Worm (Caenorhabditis elegans): Measurements from ENCODE around the gene T11F9.7.

The T11F9.7 gene

ce11 chrV:11508773-11509172 is 33.0 kb downstream of the T11F9.7 start, which contains the start of gene ttll-5:
Gene ttll-5 (plus strand): TSS chrV:11509060.
- TF ChIP-seq mml-1 (tag; optimal IDR thresholded peaks at IDR 0.05) (no peak), aly-2 (tag; optimal IDR thresholded peaks at IDR 0.05) (no peak), nhr-25 (tag; optimal IDR thresholded peaks at IDR 0.05) (peak; percentile 83), pha-4 (tag; optimal IDR thresholded peaks at IDR 0.05) (no peak), sea-2 (GFP tag; optimal IDR thresholded peaks at IDR 0.05) (no peak), skn-1 (tag; optimal IDR thresholded peaks at IDR 0.05) (no peak), zag-1 (tag; optimal IDR thresholded peaks at IDR 0.05) (no peak)

DNA sequence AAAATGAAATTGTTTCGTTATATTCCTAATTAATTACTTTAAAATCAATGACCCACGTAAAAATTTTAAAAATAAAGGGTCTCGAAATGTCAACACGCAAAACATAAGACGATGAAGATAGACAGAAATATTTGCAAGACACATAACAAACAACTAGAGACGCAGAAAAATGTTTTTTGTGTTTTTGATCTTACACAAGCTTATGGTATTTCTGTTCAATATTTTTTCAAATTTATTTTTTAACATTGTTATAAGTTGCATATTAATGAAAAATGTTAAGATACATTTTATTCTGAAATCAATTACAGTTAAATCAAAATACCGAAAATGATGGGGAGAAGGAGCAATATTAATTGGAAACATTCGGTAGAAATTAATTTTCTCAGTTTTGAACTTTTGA is 37.7 kb downstream of the T11F9.7 start, which contains the start of gene C55A6.3:
C55A6.3 (minus strand) TSS at position 101 of the 400 bp plus-strand sequence.
- TF ChIP-seq pha-4 (tag; optimal IDR thresholded peaks at IDR 0.05): peak; percentile 41
- TF ChIP-seq nhr-23 (tag; optimal IDR thresholded peaks at IDR 0.05): no peak

DNA sequence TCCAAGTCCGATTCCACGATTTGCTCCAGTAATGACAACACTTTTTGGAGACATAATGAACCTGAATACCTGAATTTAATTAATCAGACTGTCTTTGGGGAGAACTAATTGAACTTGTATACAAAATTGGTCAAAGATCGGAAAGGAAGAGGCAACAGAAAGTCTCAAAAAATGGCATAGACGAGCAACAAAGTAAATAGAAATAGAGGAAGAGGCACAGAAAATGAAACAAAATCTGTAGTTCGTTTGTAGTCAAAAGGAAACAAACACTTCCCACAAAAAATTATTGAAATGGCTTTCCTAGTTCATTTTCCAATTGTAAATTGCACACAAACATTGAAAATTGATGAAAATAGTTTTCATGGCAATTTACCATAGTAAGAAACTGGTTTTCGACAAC is 38.9 kb downstream of the T11F9.7 start, which contains the start of gene C55A6.6:
C55A6.6 (minus strand) TSS at position 61 of the 400 bp plus-strand sequence.
- TF ChIP-seq ceh-16 (tag; optimal IDR thresholded peaks at IDR 0.05): no peak
- TF ChIP-seq unc-62 (GFP tag; optimal IDR thresholded peaks at IDR 0.05): no peak
- peak; percentile 93 for TF ChIP-seq pha-4 (tag; optimal IDR thresholded peaks at IDR 0.05)

DNA sequence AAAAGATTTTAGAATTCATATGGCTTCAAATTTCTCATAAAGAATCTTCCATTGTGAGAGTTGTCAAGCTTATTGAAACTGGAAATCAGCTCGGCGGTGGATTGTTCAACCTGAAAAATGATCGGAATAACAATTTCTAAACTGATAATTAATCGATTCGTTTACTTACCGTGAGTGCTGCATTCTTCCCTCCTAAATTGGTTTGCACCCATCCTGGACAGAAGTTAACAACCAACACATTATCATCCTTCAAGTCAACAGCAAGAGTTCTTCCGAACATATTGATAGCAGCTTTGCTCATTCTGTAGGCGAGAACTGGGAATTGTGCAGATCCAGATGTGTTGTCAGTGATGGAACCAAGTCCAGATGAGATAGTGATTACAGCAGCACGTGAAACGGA is 39.4 kb downstream of the T11F9.7 start:
- TF ChIP-seq fkh-10 (GFP tag; optimal IDR thresholded peaks at IDR 0.05) (no peak), ceh-28 (tag; optimal IDR thresholded peaks at IDR 0.05) (no peak), mdl-1 (tag; optimal IDR thresholded peaks at IDR 0.05) (no peak), fos-1 (tag; optimal IDR thresholded peaks at IDR 0.05) (no peak), unc-39 (tag; optimal IDR thresholded peaks at IDR 0.05) (no peak), nhr-77 (tag; optimal IDR thresholded peaks at IDR 0.05) (no peak), lsy-12 (tag; optimal IDR thresholded peaks at IDR 0.05) (no peak), lin-15B (tag; optimal IDR thresholded peaks at IDR 0.05) (no peak), nhr-12 (tag; optimal IDR thresholded peaks at IDR 0.05) (no peak), aly-2 (tag; optimal IDR thresholded peaks at IDR 0.05) (no peak), ztf-11 (tag; optimal IDR thresholded peaks at IDR 0.05) (no peak), nhr-237 (tag; optimal IDR thresholded peaks at IDR 0.05) (no peak), tbx-2 (tag; optimal IDR thresholded peaks at IDR 0.05) (no peak)

DNA sequence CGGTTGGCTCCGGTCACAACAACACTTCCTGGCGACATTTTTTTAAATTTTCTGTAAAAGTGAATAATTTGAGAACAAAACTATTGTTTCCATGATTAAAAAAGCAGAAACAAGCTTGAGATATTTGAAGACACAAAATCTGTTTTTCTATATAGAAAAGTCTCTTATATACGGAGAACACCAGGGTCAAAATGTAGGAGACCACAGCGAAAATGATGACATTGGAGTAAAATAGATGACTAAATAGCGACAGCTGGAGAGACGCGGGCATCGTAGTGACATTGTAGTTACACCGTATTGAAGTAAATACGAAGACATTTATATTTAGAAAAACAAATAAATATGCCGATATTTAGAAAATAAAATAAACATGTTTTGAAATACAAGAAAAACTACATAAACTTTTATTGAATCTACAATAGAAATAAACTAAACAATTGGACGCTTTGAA is 40.4 kb downstream of the T11F9.7 start, which contains the start of gene sdz-8:
sdz-8 (minus strand) TSS at position 51 of the 451 bp plus-strand sequence.
- peak; percentile 12 for TF ChIP-seq pha-4 (tag; optimal IDR thresholded peaks at IDR 0.05)
- TF ChIP-seq nhr-11 (tag; optimal IDR thresholded peaks at IDR 0.05): no peak
- TF ChIP-seq skn-1 (tag; optimal IDR thresholded peaks at IDR 0.05): peak; percentile 80
- no peak for TF ChIP-seq nhr-237 (tag; optimal IDR thresholded peaks at IDR 0.05)
- no peak for TF ChIP-seq nhr-76 (tag; optimal IDR thresholded peaks at IDR 0.05)
- no peak for TF ChIP-seq ceh-9 (tag; optimal IDR thresholded peaks at IDR 0.05)

DNA sequence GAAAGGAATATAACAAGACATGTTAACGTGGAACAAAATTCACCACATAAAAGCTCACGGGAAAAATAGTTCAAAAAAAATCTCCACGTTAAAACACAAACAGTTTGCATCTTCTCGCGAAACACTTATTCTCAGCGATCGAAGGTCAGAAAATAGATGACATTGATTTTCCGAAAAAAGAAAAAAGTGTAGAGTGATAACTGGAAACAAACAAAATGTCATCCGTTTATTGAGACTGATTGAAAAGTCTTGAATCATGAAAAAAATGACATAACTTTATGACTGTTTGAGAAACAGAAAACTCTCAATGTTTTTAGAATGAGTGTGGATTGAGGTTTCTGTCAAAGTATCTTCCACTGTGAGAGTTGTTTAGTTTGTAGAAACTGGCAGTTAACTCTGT is 42.1 kb downstream of the T11F9.7 start, which contains the start of gene C55A6.4:
C55A6.4 (minus strand) TSS at position 101 of the 400 bp plus-strand sequence.
- TF ChIP-seq ceh-82 (tag; optimal IDR thresholded peaks at IDR 0.05) (no peak), mdl-1 (tag; optimal IDR thresholded peaks at IDR 0.05) (no peak), ceh-28 (tag; optimal IDR thresholded peaks at IDR 0.05) (no peak), ztf-4 (tag; optimal IDR thresholded peaks at IDR 0.05) (no peak), nhr-11 (tag; optimal IDR thresholded peaks at IDR 0.05) (no peak), nhr-23 (tag; optimal IDR thresholded peaks at IDR 0.05) (no peak), egl-5 (tag; optimal IDR thresholded peaks at IDR 0.05) (no peak)

DNA sequence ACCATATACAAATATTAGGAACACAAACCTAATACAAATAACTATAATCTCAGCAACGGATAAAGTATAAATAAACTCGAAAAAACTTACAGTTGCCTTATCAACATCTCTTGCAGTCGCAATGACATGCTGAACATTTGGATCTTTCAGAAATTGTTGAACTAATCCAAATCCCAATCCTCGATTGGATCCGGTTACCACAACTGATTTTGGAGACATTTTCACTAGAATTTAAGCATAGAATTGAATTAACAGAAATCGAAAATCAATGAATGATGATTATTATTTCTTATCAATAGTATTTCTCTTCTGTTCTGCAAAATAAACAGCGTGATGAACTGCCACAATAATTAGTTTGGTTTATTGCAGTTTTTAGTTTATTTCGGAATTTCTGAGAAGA is 44.5 kb downstream of the T11F9.7 start, which contains the start of the genes C55A6.11 and C55A6.7:
C55A6.11 (plus strand) TSS at position 301 of the 400 bp plus-strand sequence.
C55A6.7 (minus strand) TSS at position 316 of the 400 bp plus-strand sequence.
- no peak for TF ChIP-seq lin-15B (tag; optimal IDR thresholded peaks at IDR 0.05)
- TF ChIP-seq mml-1 (tag; optimal IDR thresholded peaks at IDR 0.05): no peak
- no peak for TF ChIP-seq ceh-28 (tag; optimal IDR thresholded peaks at IDR 0.05)
- TF ChIP-seq lsy-12 (tag; optimal IDR thresholded peaks at IDR 0.05): no peak
- no peak for TF ChIP-seq unc-62 (GFP tag; optimal IDR thresholded peaks at IDR 0.05)
- TF ChIP-seq nhr-23 (tag; optimal IDR thresholded peaks at IDR 0.05): no peak
- TF ChIP-seq ztf-11 (tag; optimal IDR thresholded peaks at IDR 0.05): no peak
- TF ChIP-seq nfya-1 (tag; optimal IDR thresholded peaks at IDR 0.05; ENCODE audit: insufficient read depth): no peak
- TF ChIP-seq elt-3 (tag; optimal IDR thresholded peaks at IDR 0.05): no peak
- no peak for TF ChIP-seq zag-1 (tag; optimal IDR thresholded peaks at IDR 0.05)
- TF ChIP-seq unc-39 (tag; optimal IDR thresholded peaks at IDR 0.05): no peak
- no peak for TF ChIP-seq nhr-28 (tag; optimal IDR thresholded peaks at IDR 0.05)
- no peak for TF ChIP-seq snpc-4 (tag; optimal IDR thresholded peaks at IDR 0.05)
- no peak for TF ChIP-seq ceh-9 (tag; optimal IDR thresholded peaks at IDR 0.05)

Data from whole organism, L3 larva.